Fruit fly (Drosophila melanogaster): Measurements from ENCODE around the gene CG14174.

dm6 chr3L:9713828-9714536 is 5.1 kb upstream of the CG14174 start, which contains the start of gene vsg:
- no peak for TF ChIP-seq CTCF (optimal IDR thresholded peaks at IDR 0.05)
- TF ChIP-seq CG8478 (optimal IDR thresholded peaks at IDR 0.05), result no peak
